Worm (Caenorhabditis elegans) whole organism, midembryonic: ENCODE measurements around the gene C31H2.14.

Experiments
- klf-2 ChIP-seq: fragments of 200-800 bp; sonication (Bioruptor generic); conservative IDR thresholded peaks from 2 replicates; pipeline ENCODE4 v1.3.6; 2022; ENCODE audit warnings: missing genetic modification reagents, missing genetic modification characterization, missing compliant biosample characterization
- tab-1 ChIP-seq: fragments of 200-800 bp; sonication (Bioruptor generic); IDR thresholded peaks from 2 replicates; pipeline ENCODE4 v1.3.6; 2022; ENCODE audit warnings: missing genetic modification characterization, missing compliant biosample characterization
- ztf-23 ChIP-seq: fragments of 200-800 bp; sonication (Bioruptor generic); IDR thresholded peaks from 2 replicates; pipeline ENCODE4 v1.3.6; 2022; ENCODE audit warnings: missing genetic modification reagents, missing genetic modification characterization, missing compliant biosample characterization
- ztf-29 ChIP-seq: fragments of 200-800 bp; sonication (Bioruptor generic); IDR thresholded peaks from 2 replicates; pipeline ENCODE4 v1.3.6; 2022; ENCODE audit warnings: missing genetic modification reagents, missing genetic modification characterization, missing compliant biosample characterization

DNA sequence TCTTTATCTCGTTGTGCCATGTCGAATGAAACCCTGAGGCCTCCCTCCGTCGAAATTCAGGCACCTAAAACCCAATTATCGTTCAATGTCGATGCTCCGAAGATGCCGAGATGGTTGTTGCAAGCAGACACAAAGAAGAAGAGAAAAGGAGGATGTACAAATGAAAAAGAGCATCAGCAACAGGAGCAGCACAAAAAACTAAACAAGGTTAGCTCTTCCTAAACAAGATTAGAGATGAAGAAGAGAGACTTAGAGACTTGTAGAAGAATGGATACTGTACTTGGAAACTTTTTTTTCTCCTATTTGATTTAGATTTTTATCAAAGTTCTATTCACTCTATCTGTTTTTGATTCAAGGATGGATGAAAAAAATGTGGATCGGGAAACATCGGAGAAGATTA lies 30.4 kb upstream of the C31H2.14 start:
- TF ChIP-seq ztf-29 (GFP tag; lab: Robert Waterston, UW) (no peak), tab-1 (GFP tag; lab: Robert Waterston, UW) (no peak), klf-2 (GFP tag; lab: Robert Waterston, UW) (no peak), ztf-23 (GFP tag; lab: Robert Waterston, UW) (no peak)
